Worm (Caenorhabditis elegans): ENCODE results near the gene gon-14.
"Not testable (repeated sequence)": the region's sequence is repeated elsewhere in the genome, so short reads cannot be mapped to it uniquely, and the experiment has no call there.

Gene gon-14

ce11 chrV:6614968-6615367 is 4.0 kb upstream of the gon-14 start:
- TF ChIP-seq unc-62 (GFP tag; optimal IDR thresholded peaks at IDR 0.05), result no peak

- no peak for TF ChIP-seq unc-62 (GFP tag; optimal IDR thresholded peaks at IDR 0.05)
Measured at ce11 chrV:6614152-6614734, 3.3 kb upstream of the gon-14 start, which contains the start of gene cpr-4. cpr-4 (plus strand) TSS chrV:6614674.

ce11 chrV:6611504-6611903 is 546 bp upstream of the gon-14 start:
- no peak for TF ChIP-seq unc-62 (GFP tag; optimal IDR thresholded peaks at IDR 0.05)

ce11 chrV:6606197-6606596 is 4.8 kb downstream of the gon-14 start:
- no peak for TF ChIP-seq unc-62 (GFP tag; optimal IDR thresholded peaks at IDR 0.05)

ce11 chrV:6605275-6605674 is 5.7 kb downstream of the gon-14 start, which contains the start of gene ZK1055.7:
ZK1055.7 (minus strand) TSS chrV:6605375.
- TF ChIP-seq unc-62 (GFP tag; optimal IDR thresholded peaks at IDR 0.05), result no peak

ce11 chrV:6602556-6603062 is 8.3 kb downstream of the gon-14 start, which contains the start of gene ZK1055.6:
ZK1055.6 (minus strand) TSS chrV:6602606.
- no peak for TF ChIP-seq unc-62 (GFP tag; optimal IDR thresholded peaks at IDR 0.05)

- TF ChIP-seq unc-62 (GFP tag; optimal IDR thresholded peaks at IDR 0.05), result no peak
Measured at ce11 chrV:6593700-6594244, 17.2 kb downstream of the gon-14 start, which contains the start of gene hcp-1. hcp-1 (plus strand) TSS chrV:6594194.

- no peak for TF ChIP-seq unc-62 (GFP tag; optimal IDR thresholded peaks at IDR 0.05)
Measured at ce11 chrV:6590283-6590682, 20.7 kb downstream of the gon-14 start, which contains the start of gene ZK1055.2. ZK1055.2 (plus strand) TSS chrV:6590583.

ce11 chrV:6581762-6582161 is 29.2 kb downstream of the gon-14 start, which contains the start of gene ZK1055.4:
ZK1055.4 (plus strand) TSS chrV:6582062.
- TF ChIP-seq unc-62 (GFP tag; optimal IDR thresholded peaks at IDR 0.05), result not testable (repeated sequence)

ce11 chrV:6579992-6580391 is 31.0 kb downstream of the gon-14 start, which contains the start of gene EGAP9.3:
EGAP9.3 (minus strand) TSS chrV:6580122.
- TF ChIP-seq unc-62 (GFP tag; optimal IDR thresholded peaks at IDR 0.05), result no peak

- no peak for TF ChIP-seq unc-62 (GFP tag; optimal IDR thresholded peaks at IDR 0.05)
Measured at ce11 chrV:6576567-6576966, 34.4 kb downstream of the gon-14 start, which contains the start of gene EGAP9.4. EGAP9.4 (plus strand) TSS chrV:6576867.

- no peak for TF ChIP-seq unc-62 (GFP tag; optimal IDR thresholded peaks at IDR 0.05)
Measured at ce11 chrV:6575406-6576130, 35.4 kb downstream of the gon-14 start, which contains the start of gene fut-2. fut-2 (minus strand) TSS chrV:6575890.

ce11 chrV:6565851-6566386 is 45.0 kb downstream of the gon-14 start, which contains the start of gene K04A8.1:
K04A8.1 (plus strand) TSS chrV:6566336.
- TF ChIP-seq unc-62 (GFP tag; optimal IDR thresholded peaks at IDR 0.05), result no peak

ce11 chrV:6561592-6561991 is 49.4 kb downstream of the gon-14 start, which contains the start of gene spp-19:
spp-19 (minus strand) TSS chrV:6561692.
- no peak for TF ChIP-seq unc-62 (GFP tag; optimal IDR thresholded peaks at IDR 0.05)

- TF ChIP-seq unc-62 (GFP tag; optimal IDR thresholded peaks at IDR 0.05), result no peak
Measured at ce11 chrV:6559585-6559984, 51.4 kb downstream of the gon-14 start.

- no peak for TF ChIP-seq unc-62 (GFP tag; optimal IDR thresholded peaks at IDR 0.05)
Measured at ce11 chrV:6559105-6559504, 51.9 kb downstream of the gon-14 start, which contains the start of gene spp-26. spp-26 (minus strand) TSS chrV:6559205.

All from whole organism, dauer.